Worm (Caenorhabditis elegans) whole organism, early embryonic: Measurements from ENCODE around the gene C23F12.3.

ENCODE experiments used
- ama-1 ChIP-seq: fragments of 150-350 bp; optimal IDR thresholded peaks from 2 replicates; lab custom pipeline; 2014
- flt-1 ChIP-seq: fragments of 200-800 bp; sonication (Bioruptor generic); IDR thresholded peaks from 2 replicates; pipeline ENCODE4 v1.3.6; 2022; ENCODE audit warnings: missing genetic modification characterization, missing compliant biosample characterization
- hmg-4 ChIP-seq: fragments of 200-800 bp; sonication (Bioruptor generic); optimal IDR thresholded peaks from 2 replicates; lab custom pipeline; 2018; ENCODE audit warnings: mild to moderate bottlenecking, missing genetic modification characterization, missing compliant biosample characterization
- pes-1 ChIP-seq: fragments of 200-800 bp; sonication (Bioruptor generic); IDR thresholded peaks from 2 replicates; pipeline ENCODE4 v1.3.6; 2022; ENCODE audit warnings: missing genetic modification reagents, missing genetic modification characterization, missing compliant biosample characterization
- scrt-1 ChIP-seq: fragments of 200-800 bp; sonication (Bioruptor generic); IDR thresholded peaks from 2 replicates; pipeline ENCODE4 v1.3.6; 2022; ENCODE audit warnings: missing genetic modification characterization, missing compliant biosample characterization
- sea-1 ChIP-seq: fragments of 200-800 bp; sonication (Bioruptor generic); conservative IDR thresholded peaks from 2 replicates; pipeline ENCODE4 v1.3.6; 2022; ENCODE audit warnings: missing genetic modification characterization, missing compliant biosample characterization
- tbx-11 ChIP-seq: fragments of 200-800 bp; sonication (Bioruptor generic); IDR thresholded peaks from 2 replicates; pipeline ENCODE4 v1.3.6; 2022; ENCODE audit warnings: missing genetic modification characterization, missing compliant biosample characterization
- tbx-37 ChIP-seq: fragments of 200-800 bp; sonication (Bioruptor generic); conservative IDR thresholded peaks from 2 replicates; pipeline ENCODE4 v1.3.6; 2022; ENCODE audit warnings: missing genetic modification reagents, missing genetic modification characterization, missing compliant biosample characterization

DNA sequence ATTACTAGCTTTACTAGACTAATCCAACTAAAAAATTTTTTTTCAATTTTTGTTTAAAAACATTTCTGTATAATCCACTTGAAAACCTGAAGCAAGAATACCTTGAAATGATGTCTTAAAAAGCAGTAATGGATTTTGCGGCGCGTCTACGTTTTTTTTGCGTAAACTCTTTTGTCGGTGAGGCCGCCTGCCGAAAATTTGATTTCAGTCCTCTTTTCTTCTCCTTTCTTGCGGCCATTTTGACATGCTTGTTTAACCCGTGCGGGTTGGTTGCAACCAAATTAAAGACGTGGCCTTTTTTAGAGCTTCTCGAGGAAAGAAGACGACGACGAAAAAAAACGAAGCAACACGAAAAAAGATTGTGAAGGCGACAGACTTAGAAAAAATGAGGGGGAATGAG is 30.3 kb upstream of the C23F12.3 start:
- TF ChIP-seq ama-1 (lab: Kevin White, UChicago) (no peak), tbx-11 (GFP tag; lab: Robert Waterston, UW) (no peak), tbx-37 (GFP tag; lab: Robert Waterston, UW) (no peak), scrt-1 (no peak), flt-1 (no peak), hmg-4 (GFP tag; lab: Kevin White, UChicago) (no peak), pes-1 (GFP tag; lab: Robert Waterston, UW) (no peak), sea-1 (GFP tag; lab: Robert Waterston, UW) (no peak)
